Fruit fly (Drosophila melanogaster) whole organism, embryonic: ENCODE data around the gene CG13409.

ENCODE experiments used
- Ada2b ChIP-seq: fragments of 200-800 bp; sonication (Bioruptor generic); IDR thresholded peaks from 2 replicates; pipeline ENCODE4 v1.3.6; 2022; ENCODE audit warnings: missing biosample characterization, missing genetic modification characterization
- Asciz ChIP-seq: fragments of 200-800 bp; sonication (Bioruptor generic); optimal IDR thresholded peaks from 2 replicates; lab custom pipeline; 2017; ENCODE audit warnings: missing biosample characterization, mild to moderate bottlenecking, missing genetic modification characterization, missing genetic modification reagents
- Atf6 ChIP-seq: fragments of 200-800 bp; sonication (Bioruptor generic); IDR thresholded peaks from 2 replicates; pipeline ENCODE4 v1.3.6; 2022; ENCODE audit warnings: missing biosample characterization, missing genetic modification characterization
- B-H2 ChIP-seq: fragments of 200-800 bp; sonication (Bioruptor generic); optimal IDR thresholded peaks from 2 replicates; lab custom pipeline; 2018; ENCODE audit warnings: missing biosample characterization, mild to moderate bottlenecking, missing genetic modification characterization
- CG10959 ChIP-seq: fragments of 200-800 bp; sonication (Bioruptor generic); IDR thresholded peaks from 2 replicates; pipeline ENCODE4 v1.3.6; 2022; ENCODE audit warnings: missing biosample characterization, missing genetic modification characterization
- CG11695 ChIP-seq: fragments of 200-800 bp; sonication (Bioruptor generic); IDR thresholded peaks from 3 replicates; pipeline ENCODE4 v1.3.6; 2022; ENCODE audit warnings: missing biosample characterization, missing genetic modification characterization
- CG12155 ChIP-seq: fragments of 200-800 bp; sonication (Bioruptor generic); optimal IDR thresholded peaks from 3 replicates; lab custom pipeline; 2016; ENCODE audit warnings: missing biosample characterization, missing genetic modification characterization
- CG12236 ChIP-seq: fragments of 200-800 bp; sonication (Bioruptor generic); optimal IDR thresholded peaks from 2 replicates; lab custom pipeline; 2016; ENCODE audit warnings: missing biosample characterization, missing genetic modification characterization
- CG13775 ChIP-seq: fragments of 200-800 bp; sonication (Bioruptor generic); optimal IDR thresholded peaks from 3 replicates; lab custom pipeline; 2017; ENCODE audit warnings: missing biosample characterization, mild to moderate bottlenecking, missing genetic modification characterization
- CG13894 ChIP-seq: fragments of 200-800 bp; sonication (Bioruptor generic); optimal IDR thresholded peaks from 3 replicates; lab custom pipeline; 2018; ENCODE audit warnings: missing biosample characterization, mild to moderate bottlenecking, missing genetic modification characterization, moderate library complexity
- CG14965 ChIP-seq: fragments of 200-800 bp; sonication (Bioruptor generic); optimal IDR thresholded peaks from 2 replicates; lab custom pipeline; 2016; ENCODE audit warnings: missing biosample characterization, missing genetic modification characterization, borderline replicate concordance
- CG1602 ChIP-seq: fragments of 200-800 bp; sonication (Bioruptor generic); optimal IDR thresholded peaks from 3 replicates; lab custom pipeline; 2016; ENCODE audit warnings: missing biosample characterization, missing genetic modification characterization
- CG1603 ChIP-seq: fragments of 200-800 bp; sonication (Bioruptor generic); optimal IDR thresholded peaks from 2 replicates; lab custom pipeline; 2019; ENCODE audit warnings: missing biosample characterization, mild to moderate bottlenecking, missing genetic modification characterization, moderate library complexity
- CG16815 ChIP-seq: fragments of 200-800 bp; sonication (Bioruptor generic); optimal IDR thresholded peaks from 3 replicates; lab custom pipeline; 2017; ENCODE audit warnings: missing biosample characterization, mild to moderate bottlenecking, missing genetic modification characterization
- CG2202 ChIP-seq: fragments of 200-800 bp; sonication (Bioruptor generic); optimal IDR thresholded peaks from 2 replicates; lab custom pipeline; 2018; ENCODE audit warnings: missing biosample characterization, mild to moderate bottlenecking, missing genetic modification characterization
- CG31365 ChIP-seq: fragments of 200-800 bp; sonication (Bioruptor generic); optimal IDR thresholded peaks from 2 replicates; lab custom pipeline; 2018; ENCODE audit warnings: missing biosample characterization, mild to moderate bottlenecking, missing genetic modification characterization
- CG43689 ChIP-seq: fragments of 200-800 bp; sonication (Bioruptor generic); IDR thresholded peaks from 2 replicates; pipeline ENCODE4 v1.3.6; 2022; ENCODE audit warnings: missing biosample characterization, missing genetic modification characterization
- CG7786 ChIP-seq: fragments of 200-800 bp; sonication (Bioruptor generic); optimal IDR thresholded peaks from 2 replicates; lab custom pipeline; 2016; ENCODE audit warnings: missing biosample characterization, missing genetic modification characterization
- CG7987 ChIP-seq: fragments of 200-800 bp; sonication (Bioruptor generic); optimal IDR thresholded peaks from 2 replicates; lab custom pipeline; 2018; ENCODE audit warnings: missing biosample characterization, mild to moderate bottlenecking, missing genetic modification characterization, moderate library complexity
- CG8089 ChIP-seq: fragments of 200-800 bp; sonication (Bioruptor generic); optimal IDR thresholded peaks from 3 replicates; lab custom pipeline; 2016; ENCODE audit warnings: missing biosample characterization, missing genetic modification characterization
- Dbx ChIP-seq: fragments of 200-800 bp; sonication (Bioruptor generic); IDR thresholded peaks from 3 replicates; pipeline ENCODE4 v1.3.6; 2022; ENCODE audit warnings: missing biosample characterization, missing genetic modification characterization
- Doc2 ChIP-seq: fragments of 200-800 bp; sonication (Bioruptor generic); IDR thresholded peaks from 2 replicates; pipeline ENCODE4 v1.3.6; 2022; ENCODE audit warnings: missing biosample characterization, missing genetic modification characterization
- Hsf ChIP-seq: fragments of 200-800 bp; sonication (Bioruptor generic); optimal IDR thresholded peaks from 3 replicates; lab custom pipeline; 2016; ENCODE audit warnings: missing biosample characterization, missing genetic modification characterization
- Rx ChIP-seq: fragments of 200-800 bp; sonication (Bioruptor generic); IDR thresholded peaks from 2 replicates; pipeline ENCODE4 v1.3.6; 2022; ENCODE audit warnings: missing biosample characterization, missing genetic modification characterization
- Sin3A ChIP-seq: fragments of >200 bp; optimal IDR thresholded peaks from 2 replicates; lab custom pipeline; 2018
- Sry-δ ChIP-seq: fragments of 200-800 bp; sonication (Bioruptor generic); optimal IDR thresholded peaks from 2 replicates; lab custom pipeline; 2016; ENCODE audit warnings: missing biosample characterization, missing genetic modification characterization
- Ssrp ChIP-seq: fragments of 200-800 bp; sonication (Bioruptor generic); optimal IDR thresholded peaks from 2 replicates; lab custom pipeline; 2018; ENCODE audit warnings: missing biosample characterization, mild to moderate bottlenecking, missing genetic modification characterization, moderate library complexity
- Tbp ChIP-seq: fragments of >200 bp; optimal IDR thresholded peaks from 2 replicates; lab custom pipeline; 2018; ENCODE audit warnings: missing biosample characterization, missing genetic modification characterization
- ato ChIP-seq: fragments of 200-800 bp; sonication (Bioruptor generic); IDR thresholded peaks from 2 replicates; pipeline ENCODE4 v1.3.6; 2022; ENCODE audit warnings: missing biosample characterization, missing genetic modification characterization; ENCODE audit not compliant: partially characterized antibody
- croc ChIP-seq: fragments of 200-800 bp; sonication (Bioruptor generic); conservative IDR thresholded peaks from 3 replicates; pipeline ENCODE4 v1.3.6; 2022; ENCODE audit warnings: missing biosample characterization, missing genetic modification characterization
- crol ChIP-seq: fragments of 200-800 bp; sonication (Bioruptor generic); IDR thresholded peaks from 2 replicates; pipeline ENCODE4 v1.3.6; 2022; ENCODE audit warnings: missing biosample characterization, missing genetic modification characterization
- dmrt11E ChIP-seq: fragments of 200-800 bp; sonication (Bioruptor generic); optimal IDR thresholded peaks from 3 replicates; lab custom pipeline; 2018; ENCODE audit warnings: missing biosample characterization, mild to moderate bottlenecking, missing genetic modification characterization, moderate library complexity
- eve ChIP-seq, 2 experiments: fragments of >200 bp; optimal IDR thresholded peaks; 2 replicates each; lab custom pipeline; 2017; ENCODE audit warnings: missing biosample characterization in 2 of 2, missing genetic modification characterization in 2 of 2
- lilli ChIP-seq: fragments of 200-800 bp; sonication (Bioruptor generic); optimal IDR thresholded peaks from 3 replicates; lab custom pipeline; 2016; ENCODE audit warnings: missing biosample characterization, missing genetic modification characterization
- lov ChIP-seq, 2 experiments: fragments of 200-800 bp in 1 of 2; fragments of >200 bp in 1 of 2; sonication (Bioruptor generic) in 1 of 2; IDR thresholded peaks in 1 of 2; optimal IDR thresholded peaks in 1 of 2; 2 replicates in 1 of 2; 3 replicates in 1 of 2; pipeline versions ENCODE4 v1.3.6 to Lab custom; 2017 to 2022; ENCODE audit warnings: missing biosample characterization in 1 of 2, missing genetic modification characterization in 1 of 2
- luna ChIP-seq: fragments of 200-800 bp; sonication (Bioruptor generic); optimal IDR thresholded peaks from 2 replicates; lab custom pipeline; 2016; ENCODE audit warnings: missing biosample characterization, missing genetic modification characterization
- maf-S ChIP-seq: fragments of 200-800 bp; sonication (Bioruptor generic); optimal IDR thresholded peaks from 2 replicates; lab custom pipeline; 2016; ENCODE audit warnings: missing biosample characterization, missing genetic modification characterization
- mirr ChIP-seq: fragments of 200-800 bp; sonication (Bioruptor generic); optimal IDR thresholded peaks from 3 replicates; lab custom pipeline; 2018; ENCODE audit warnings: missing biosample characterization, mild to moderate bottlenecking, missing genetic modification characterization
- nerfin-2 ChIP-seq: fragments of 200-800 bp; sonication (Bioruptor generic); IDR thresholded peaks from 2 replicates; pipeline ENCODE4 v1.3.6; 2022; ENCODE audit warnings: missing biosample characterization, missing genetic modification characterization; ENCODE audit not compliant: partially characterized antibody
- pan ChIP-seq, 4 experiments: fragments of >200 bp in 3 of 4; fragments of 200-800 bp in 1 of 4; sonication (Bioruptor generic) in 1 of 4; optimal IDR thresholded peaks in 3 of 4; IDR thresholded peaks in 1 of 4; 2 replicates each; pipeline versions ENCODE4 v1.3.6 to Lab custom; 2017 to 2022; ENCODE audit warnings: missing biosample characterization in 2 of 4, missing genetic modification characterization in 2 of 4, mixed read lengths in 1 of 4
- shn ChIP-seq: fragments of 200-800 bp; sonication (Bioruptor generic); optimal IDR thresholded peaks from 3 replicates; lab custom pipeline; 2016; ENCODE audit warnings: missing biosample characterization, missing genetic modification characterization
- so ChIP-seq: fragments of 200-800 bp; sonication (Bioruptor generic); IDR thresholded peaks from 3 replicates; pipeline ENCODE4 v1.3.6; 2022; ENCODE audit warnings: missing biosample characterization, missing genetic modification characterization
- sqz ChIP-seq: fragments of 200-800 bp; sonication (Bioruptor generic); optimal IDR thresholded peaks from 3 replicates; lab custom pipeline; 2018; ENCODE audit warnings: missing biosample characterization, mild to moderate bottlenecking, missing genetic modification characterization
- ssp ChIP-seq: fragments of 200-800 bp; sonication (Bioruptor generic); IDR thresholded peaks from 2 replicates; pipeline ENCODE4 v1.3.6; 2022; ENCODE audit warnings: missing biosample characterization, missing genetic modification characterization
- tx ChIP-seq: fragments of 200-800 bp; sonication (Bioruptor generic); optimal IDR thresholded peaks from 2 replicates; lab custom pipeline; 2016; ENCODE audit warnings: missing biosample characterization, missing genetic modification characterization
- vfl ChIP-seq: fragments of 200-800 bp; sonication (Bioruptor generic); optimal IDR thresholded peaks from 2 replicates; lab custom pipeline; 2016; ENCODE audit warnings: missing biosample characterization, missing genetic modification characterization
- vnd ChIP-seq: fragments of 200-800 bp; sonication (Bioruptor generic); IDR thresholded peaks from 3 replicates; pipeline ENCODE4 v1.3.6; 2022; ENCODE audit warnings: missing biosample characterization, missing genetic modification characterization; ENCODE audit not compliant: partially characterized antibody
- zfh2 ChIP-seq: fragments of 200-800 bp; sonication (Bioruptor generic); optimal IDR thresholded peaks from 2 replicates; lab custom pipeline; 2016; ENCODE audit warnings: missing biosample characterization, missing genetic modification characterization

CG13409 gene

dm6 chr3R:22026922-22027742 lies 4.6 kb downstream of the CG13409 start, which contains the start of the genes Cchl and ND-42 (continued):
- TF ChIP-seq Doc2 (GFP tag; lab: Robert Waterston, UW) = no peak
- TF ChIP-seq Hsf (GFP tag; lab: Kevin White, UChicago) = peak; percentile 80
- TF ChIP-seq CG14965 (GFP tag; lab: Kevin White, UChicago) = no peak
- TF ChIP-seq Ada2b (GFP tag; lab: Robert Waterston, UW) = peak; percentile 52
- TF ChIP-seq Atf6 (GFP tag; lab: Robert Waterston, UW) = peak; percentile 80; the same call in 1 of the 2 replicates
- TF ChIP-seq Tbp (GFP tag; lab: Kevin White, UChicago) = no peak
- TF ChIP-seq sqz (GFP tag; lab: Kevin White, UChicago) = no peak
- TF ChIP-seq croc (GFP tag; lab: Robert Waterston, UW) = peak; percentile 58; the same call in 2 of the 3 replicates
- TF ChIP-seq CG12155 (GFP tag; lab: Kevin White, UChicago) = peak; percentile 85
- TF ChIP-seq eve (GFP tag; optimal IDR thresholded peaks at IDR 0.05; lab: Kevin White, UChicago) = no peak
- TF ChIP-seq Rx = peak; percentile 27; the same call in 1 of the 2 replicates
- TF ChIP-seq shn (GFP tag; lab: Kevin White, UChicago) = peak; percentile 55
- peak; percentile 88 for TF ChIP-seq B-H2 (GFP tag; lab: Kevin White, UChicago)
- TF ChIP-seq so (GFP tag; lab: Robert Waterston, UW) = no peak
- peak; percentile 26 for TF ChIP-seq luna (GFP tag; lab: Kevin White, UChicago)
- TF ChIP-seq nerfin-2 = no peak
- peak; percentile 33 for TF ChIP-seq tx (GFP tag; lab: Kevin White, UChicago)
- peak; percentile 57 for TF ChIP-seq Sin3A (lab: Kevin White, UChicago)
- peak; percentile 67 for TF ChIP-seq ssp (GFP tag; lab: Robert Waterston, UW)
- peak; percentile 33; the same call in 1 of the 2 replicates for TF ChIP-seq CG43689 (GFP tag; lab: Robert Waterston, UW)
- TF ChIP-seq Sry-δ (GFP tag; lab: Kevin White, UChicago) = peak; percentile 53
- peak; percentile 11; the same call in 1 of the 2 replicates for TF ChIP-seq CG10959 (GFP tag; lab: Robert Waterston, UW)
- peak; percentile 52 for TF ChIP-seq CG8089 (GFP tag; lab: Kevin White, UChicago)
- peak; percentile 43 for TF ChIP-seq CG2202 (tag; lab: Kevin White, UChicago)
- peak; percentile 79 for TF ChIP-seq zfh2 (GFP tag; lab: Kevin White, UChicago)
- peak; percentile 40 for TF ChIP-seq CG12236 (GFP tag; lab: Kevin White, UChicago)
- peak; percentile 79 for TF ChIP-seq CG7786 (GFP tag; lab: Kevin White, UChicago)
- TF ChIP-seq ato = 0 out of 2 replicates have a peak, but pooled peaks have one; percentile 14
- TF ChIP-seq Asciz (GFP tag; lab: Kevin White, UChicago) = no peak
- TF ChIP-seq mirr (GFP tag; lab: Kevin White, UChicago) = no peak
- TF ChIP-seq lilli = peak; percentile 86
- TF ChIP-seq CG13894 (tag; lab: Kevin White, UChicago) = peak; percentile 85
- TF ChIP-seq Dbx (GFP tag; lab: Robert Waterston, UW) = peak; percentile 76
- TF ChIP-seq CG31365 (tag; lab: Kevin White, UChicago) = no peak
- peak; percentile 74 for TF ChIP-seq Ssrp (tag; lab: Kevin White, UChicago)
- TF ChIP-seq crol = no peak
- TF ChIP-seq CG16815 = peak; percentile 81
- TF ChIP-seq lov (optimal IDR thresholded peaks at IDR 0.05; lab: Kevin White, UChicago) = no peak
- TF ChIP-seq lov (GFP tag; IDR thresholded peaks at IDR 0.05; lab: Robert Waterston, UW) = no peak
- peak; percentile 91 for TF ChIP-seq CG13775 (GFP tag; lab: Kevin White, UChicago)
- TF ChIP-seq maf-S = no peak
- TF ChIP-seq CG7987 (GFP tag; lab: Kevin White, UChicago) = peak; percentile 1
- TF ChIP-seq pan (optimal IDR thresholded peaks at IDR 0.05; lab: Kevin White, UChicago) = no peak
- peak in 1 of 2 experiments; percentile 62 for TF ChIP-seq pan (GFP tag; optimal IDR thresholded peaks at IDR 0.05 in 1 of 2, IDR thresholded peaks at IDR 0.05 in 1 of 2)
- 0 out of 3 replicates have a peak, but pooled peaks have one; percentile 44 for TF ChIP-seq vnd (GFP tag; lab: Robert Waterston, UW)
- TF ChIP-seq CG11695 (GFP tag; lab: Robert Waterston, UW) = peak; percentile 64; the same call in 2 of the 3 replicates
- TF ChIP-seq dmrt11E = peak; percentile 78
- TF ChIP-seq CG1603 (tag; lab: Kevin White, UChicago) = peak; percentile 70
- TF ChIP-seq CG1602 (GFP tag; lab: Kevin White, UChicago) = peak; percentile 84
- peak; percentile 76 for TF ChIP-seq vfl (GFP tag; lab: Kevin White, UChicago)
